Fruit fly (Drosophila melanogaster) whole organism, embryonic: ENCODE results near the gene kirre.

Source experiments
- CG11695 ChIP-seq: fragments of 200-800 bp; sonication (Bioruptor generic); IDR thresholded peaks from 3 replicates; pipeline ENCODE4 v1.3.6; 2022; ENCODE audit warnings: missing biosample characterization, missing genetic modification characterization
- CG3281 ChIP-seq: fragments of 200-800 bp; sonication (Bioruptor generic); optimal IDR thresholded peaks from 3 replicates; lab custom pipeline; 2017; ENCODE audit warnings: missing biosample characterization, mild to moderate bottlenecking, missing genetic modification characterization
- CG4404 ChIP-seq: fragments of 200-800 bp; sonication (Bioruptor generic); IDR thresholded peaks from 2 replicates; pipeline ENCODE4 v1.3.6; 2022; ENCODE audit warnings: missing biosample characterization, missing genetic modification characterization
- CG8765 ChIP-seq: fragments of 200-800 bp; sonication (Bioruptor generic); IDR thresholded peaks from 2 replicates; pipeline ENCODE4 v1.3.6; 2022; ENCODE audit warnings: missing biosample characterization, missing genetic modification characterization
- Doc2 ChIP-seq: fragments of 200-800 bp; sonication (Bioruptor generic); IDR thresholded peaks from 2 replicates; pipeline ENCODE4 v1.3.6; 2022; ENCODE audit warnings: missing biosample characterization, missing genetic modification characterization
- H2.0 ChIP-seq: fragments of 200-800 bp; sonication (Bioruptor generic); IDR thresholded peaks from 2 replicates; pipeline ENCODE4 v1.3.6; 2022; ENCODE audit warnings: missing biosample characterization, missing genetic modification characterization
- HLH4C ChIP-seq: fragments of 200-800 bp; sonication (Bioruptor generic); IDR thresholded peaks from 3 replicates; pipeline ENCODE4 v1.3.6; 2022; ENCODE audit warnings: missing biosample characterization, missing genetic modification characterization; ENCODE audit not compliant: partially characterized antibody
- Neu2 ChIP-seq: fragments of 200-800 bp; sonication (Bioruptor generic); optimal IDR thresholded peaks from 3 replicates; lab custom pipeline; 2016; ENCODE audit warnings: missing biosample characterization, missing genetic modification characterization, borderline replicate concordance
- chinmo ChIP-seq: fragments of 200-800 bp; sonication (Bioruptor generic); IDR thresholded peaks from 4 replicates; pipeline ENCODE4 v1.3.6; 2022; ENCODE audit warnings: missing biosample characterization, missing genetic modification characterization; ENCODE audit not compliant: partially characterized antibody
- maf-S ChIP-seq: fragments of 200-800 bp; sonication (Bioruptor generic); optimal IDR thresholded peaks from 2 replicates; lab custom pipeline; 2016; ENCODE audit warnings: missing biosample characterization, missing genetic modification characterization
- pfk ChIP-seq: fragments of 200-800 bp; sonication (Bioruptor generic); optimal IDR thresholded peaks from 2 replicates; lab custom pipeline; 2018; ENCODE audit warnings: missing biosample characterization, mild to moderate bottlenecking, missing genetic modification characterization, moderate library complexity
- tx ChIP-seq: fragments of 200-800 bp; sonication (Bioruptor generic); optimal IDR thresholded peaks from 2 replicates; lab custom pipeline; 2016; ENCODE audit warnings: missing biosample characterization, missing genetic modification characterization
- usp ChIP-seq: fragments of >200 bp; optimal IDR thresholded peaks from 2 replicates; lab custom pipeline; 2017; ENCODE audit warnings: missing biosample characterization, missing genetic modification characterization

DNA sequence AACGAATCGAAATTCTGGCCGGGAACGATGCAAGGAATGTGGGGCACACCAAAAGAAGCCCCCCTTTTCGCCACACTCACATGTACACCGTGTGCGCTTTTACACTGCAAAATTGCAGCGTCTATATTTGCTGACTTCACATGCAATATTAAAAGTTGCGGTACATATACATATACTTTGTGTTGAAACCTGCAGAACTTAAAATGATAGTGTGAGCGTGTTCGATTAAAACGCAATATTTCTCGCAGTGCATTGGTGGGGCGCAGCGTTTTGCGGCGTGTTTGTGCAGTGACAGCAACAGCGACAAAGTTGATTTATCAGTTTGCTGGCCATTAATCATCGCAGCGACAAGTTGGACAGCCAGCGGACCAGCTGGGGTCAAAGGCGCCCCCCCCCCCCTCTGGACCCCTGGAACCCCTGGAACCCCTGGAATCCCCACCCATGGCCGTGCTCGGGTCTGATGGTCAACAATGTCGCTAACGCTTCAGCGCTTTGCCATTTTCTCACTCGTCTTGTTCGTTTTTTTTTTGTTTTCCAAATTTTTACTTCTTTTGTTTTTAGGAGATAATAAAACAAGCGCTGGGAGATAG is 167.0 kb downstream of the kirre start:
- TF ChIP-seq HLH4C = no peak
- no peak for TF ChIP-seq chinmo
- no peak for TF ChIP-seq CG4404 (GFP tag; lab: Robert Waterston, UW)
- TF ChIP-seq pfk (GFP tag; lab: Kevin White, UChicago) = no peak
- TF ChIP-seq CG8765 (GFP tag; lab: Robert Waterston, UW) = no peak
- TF ChIP-seq CG11695 = no peak
- no peak for TF ChIP-seq tx (GFP tag; lab: Kevin White, UChicago)
- 0 out of 2 replicates have a peak, but pooled peaks have one; percentile 9 for TF ChIP-seq H2.0 (GFP tag; lab: Robert Waterston, UW)
- TF ChIP-seq maf-S = no peak
- TF ChIP-seq usp (GFP tag; lab: Kevin White, UChicago) = no peak
- no peak for TF ChIP-seq Neu2 (GFP tag; lab: Kevin White, UChicago)
- TF ChIP-seq Doc2 (GFP tag; lab: Robert Waterston, UW) = no peak
- no peak for TF ChIP-seq CG3281 (GFP tag; lab: Kevin White, UChicago)
